Worm (Caenorhabditis elegans): ENCODE results near the gene Y38C1AA.6.

Y38C1AA.6 gene

DNA sequence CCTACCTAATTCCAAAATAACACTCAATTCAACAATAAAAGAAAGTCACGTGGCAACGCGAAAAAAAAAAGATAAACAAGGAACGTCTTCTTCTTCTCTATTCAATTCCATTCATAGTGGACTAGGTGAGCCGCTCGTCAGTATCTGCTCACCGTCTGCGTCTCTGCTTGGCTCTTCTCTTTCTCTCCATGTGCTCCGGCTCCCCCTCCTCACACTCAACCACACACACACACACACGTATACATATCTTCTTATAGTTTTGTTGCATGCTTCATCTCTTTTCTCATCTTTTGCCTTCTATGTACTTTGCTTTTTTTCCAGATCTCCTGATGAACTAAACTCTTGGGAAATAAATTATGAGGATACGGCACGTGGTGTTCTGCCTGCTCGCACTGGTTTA is 30.5 kb upstream of the Y38C1AA.6 start, which contains the start of gene daf-1 (continued):
- TF ChIP-seq pha-4 (GFP tag; IDR thresholded peaks at IDR 0.05) = no peak
- TF ChIP-seq pha-4 (tag; optimal IDR thresholded peaks at IDR 0.05) = no peak
- TF ChIP-seq F44E2.7 (GFP tag; IDR thresholded peaks at IDR 0.05) = no peak
- TF ChIP-seq mxl-3 (GFP tag; optimal IDR thresholded peaks at IDR 0.05) = peak; percentile 19
- TF ChIP-seq unc-62 (GFP tag; optimal IDR thresholded peaks at IDR 0.05 in 1 of 2) = peak in 1 of 2 experiments; percentile 45
- TF ChIP-seq unc-62 (tag; optimal IDR thresholded peaks at IDR 0.05) = no peak
- peak; percentile 27 for TF ChIP-seq rbr-2 (tag; optimal IDR thresholded peaks at IDR 0.05)
- TF ChIP-seq Y105C5A.15 (GFP tag; IDR thresholded peaks at IDR 0.05) = no peak
- TF ChIP-seq lin-13 (GFP tag; optimal IDR thresholded peaks at IDR 0.05) = no peak
- TF ChIP-seq nhr-42 (GFP tag; IDR thresholded peaks at IDR 0.05) = no peak
- TF ChIP-seq nhr-10 (tag; optimal IDR thresholded peaks at IDR 0.05) = no peak

DNA sequence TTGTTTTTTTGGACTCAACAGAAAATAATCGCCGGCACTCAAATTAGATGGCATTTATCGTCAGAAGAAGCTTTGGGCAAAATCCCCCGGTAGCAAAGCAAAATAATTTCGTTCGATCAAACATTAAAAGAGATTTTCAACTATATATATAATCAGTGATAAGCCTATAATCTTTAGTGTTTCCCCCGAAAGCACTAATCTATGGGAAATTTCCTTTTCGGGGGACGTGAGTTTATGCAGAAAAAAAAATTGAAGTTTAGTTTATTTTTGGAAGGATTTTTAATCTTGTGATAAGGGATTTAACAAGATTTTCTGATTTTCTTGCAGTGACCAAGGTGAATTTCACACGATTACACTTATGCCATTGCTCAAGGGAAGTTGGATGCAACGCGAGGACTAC is 28.7 kb upstream of the Y38C1AA.6 start:
- TF ChIP-seq nhr-25 (tag; optimal IDR thresholded peaks at IDR 0.05; ENCODE audit: borderline replicate concordance, insufficient read depth) (no peak), aha-1 (tag) (peak; percentile 15), lsy-2 (tag; optimal IDR thresholded peaks at IDR 0.05) (no peak)

DNA sequence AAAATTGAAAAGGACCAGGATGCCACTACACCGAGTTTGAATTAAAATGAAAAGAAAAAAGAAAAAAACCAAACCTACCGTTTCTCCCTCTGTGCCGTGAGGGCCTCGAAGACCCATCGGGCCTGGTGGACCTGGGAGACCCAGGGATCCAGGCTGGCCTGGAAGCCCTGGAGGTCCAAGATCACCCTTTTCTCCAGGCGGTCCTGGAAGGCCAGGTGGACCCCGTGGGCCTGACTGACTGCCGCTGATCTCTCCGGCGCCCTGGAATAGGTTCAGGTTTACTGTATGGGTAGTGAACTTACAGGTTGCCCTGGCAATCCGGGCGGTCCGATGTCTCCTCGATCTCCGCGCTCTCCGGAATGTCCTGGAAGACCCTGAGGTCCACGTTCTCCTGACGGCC is 23.0 kb upstream of the Y38C1AA.6 start:
- 0 out of 2 replicates have a peak, but pooled peaks have one; percentile 24 for TF ChIP-seq F44E2.7 (GFP tag; IDR thresholded peaks at IDR 0.05)
- no peak for TF ChIP-seq snpc-4 (tag; optimal IDR thresholded peaks at IDR 0.05)
- TF ChIP-seq F49E8.2 (tag; optimal IDR thresholded peaks at IDR 0.05; ENCODE audit: borderline replicate concordance) = no peak
- no peak for TF ChIP-seq pha-4 (GFP tag; IDR thresholded peaks at IDR 0.05)
- no peak for TF ChIP-seq pha-4 (tag; optimal IDR thresholded peaks at IDR 0.05)
- 0 out of 2 replicates have a peak, but pooled peaks have one; percentile 12 for TF ChIP-seq egl-43 (GFP tag; IDR thresholded peaks at IDR 0.05)
- TF ChIP-seq set-16 (GFP tag; IDR thresholded peaks at IDR 0.05) = peak; percentile 95
- TF ChIP-seq nhr-76 (tag; optimal IDR thresholded peaks at IDR 0.05) = no peak
- TF ChIP-seq aha-1 (tag) = peak; percentile 93

DNA sequence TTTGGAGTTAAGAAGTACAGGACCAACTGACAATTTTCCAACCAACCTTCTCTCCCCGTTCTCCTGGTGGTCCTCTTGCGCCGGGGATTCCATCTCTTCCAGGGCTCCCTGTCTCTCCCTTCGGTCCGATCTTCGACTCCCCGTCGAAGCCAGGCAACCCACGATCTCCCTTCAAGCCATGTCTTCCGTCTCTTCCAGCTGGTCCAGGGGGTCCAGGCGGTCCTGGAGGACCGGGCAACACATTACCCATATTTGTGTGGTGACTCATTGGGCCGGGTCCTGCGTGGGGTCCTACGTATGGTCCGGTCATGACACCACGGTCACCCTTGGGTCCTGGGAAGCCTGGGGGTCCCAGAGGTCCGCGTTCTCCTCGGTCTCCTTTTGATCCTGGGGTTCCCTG is 21.6 kb upstream of the Y38C1AA.6 start:
- TF ChIP-seq unc-62 (GFP tag; optimal IDR thresholded peaks at IDR 0.05 in 1 of 2) (peak in 1 of 2 experiments; percentile 82), unc-62 (tag; optimal IDR thresholded peaks at IDR 0.05) (no peak), nhr-11 (tag; optimal IDR thresholded peaks at IDR 0.05) (no peak), set-16 (GFP tag; IDR thresholded peaks at IDR 0.05) (peak; percentile 89)

DNA sequence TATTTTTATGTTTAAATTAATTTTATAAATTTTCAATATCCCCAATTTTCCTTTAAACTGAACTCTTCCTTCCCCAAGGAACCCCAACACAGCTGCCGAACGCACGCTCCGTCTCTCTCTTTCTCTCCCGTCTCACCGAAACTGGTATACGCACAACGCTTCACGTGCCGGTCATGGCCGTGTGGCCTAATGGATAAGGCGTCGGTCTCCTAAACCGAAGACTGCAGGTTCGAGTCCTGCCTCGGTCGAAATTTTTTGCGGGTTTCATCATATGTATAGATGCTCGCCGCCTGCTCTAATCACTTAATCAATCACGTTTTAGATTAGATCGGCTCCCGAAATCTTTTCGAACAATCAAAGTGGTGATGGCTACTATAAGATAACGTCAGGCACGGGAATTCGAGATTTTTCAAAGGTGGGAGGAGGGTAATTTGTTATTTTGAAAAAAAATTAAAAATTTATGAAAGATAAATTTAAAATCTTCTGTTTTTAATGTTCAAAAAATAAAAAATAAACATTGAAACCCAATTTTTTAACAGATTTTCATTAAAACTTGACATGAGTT is 18.7 kb upstream of the Y38C1AA.6 start:
- TF ChIP-seq sdz-12 (GFP tag; optimal IDR thresholded peaks at IDR 0.05) (peak; percentile 49), daf-16 (GFP tag; optimal IDR thresholded peaks at IDR 0.05) (peak in 1 of 2 experiments; percentile 73), daf-16 (tag; optimal IDR thresholded peaks at IDR 0.05) (no peak), snpc-1.2 (GFP tag; IDR thresholded peaks at IDR 0.05) (peak; percentile 84), skn-1 (tag; optimal IDR thresholded peaks at IDR 0.05) (no peak), Y105C5A.15 (GFP tag; IDR thresholded peaks at IDR 0.05) (peak; percentile 86; the same call in 1 of the 2 replicates), dmd-8 (GFP tag; IDR thresholded peaks at IDR 0.05) (peak; percentile 86), hlh-30 (tag; optimal IDR thresholded peaks at IDR 0.05; ENCODE audit: insufficient read depth) (peak; percentile 84), lin-13 (GFP tag; optimal IDR thresholded peaks at IDR 0.05) (peak; percentile 17), F37D6.2 (tag; optimal IDR thresholded peaks at IDR 0.05) (peak; percentile 34), zip-11 (GFP tag; IDR thresholded peaks at IDR 0.05) (0 out of 2 replicates have a peak, but pooled peaks have one; percentile 21), unc-130 (GFP tag; optimal IDR thresholded peaks at IDR 0.05) (peak; percentile 62), ama-1 (optimal IDR thresholded peaks at IDR 0.05) (no peak), mes-2 (tag; optimal IDR thresholded peaks at IDR 0.05; ENCODE audit: poor library complexity, severe bottlenecking) (peak; percentile 79), lim-7 (GFP tag; IDR thresholded peaks at IDR 0.05) (peak; percentile 91), nhr-77 (tag; optimal IDR thresholded peaks at IDR 0.05) (no peak), mxl-3 (GFP tag; optimal IDR thresholded peaks at IDR 0.05) (peak; percentile 72), rbr-2 (tag; optimal IDR thresholded peaks at IDR 0.05) (peak; percentile 60), ztf-7 (tag; optimal IDR thresholded peaks at IDR 0.05) (peak; percentile 37), ceh-28 (tag; optimal IDR thresholded peaks at IDR 0.05) (no peak), dmd-6 (GFP tag; IDR thresholded peaks at IDR 0.05) (peak; percentile 71), snpc-4 (tag; optimal IDR thresholded peaks at IDR 0.05) (no peak), aha-1 (tag) (peak; percentile 97), arid-1 (GFP tag; conservative IDR thresholded peaks at IDR 0.05) (peak; percentile 67), mdt-29 (GFP tag; IDR thresholded peaks at IDR 0.05) (0 out of 2 replicates have a peak, but pooled peaks have one; percentile 41), tra-1 (GFP tag; IDR thresholded peaks at IDR 0.05) (peak; percentile 77; the same call in 1 of the 2 replicates), ctbp-1 (GFP tag; IDR thresholded peaks at IDR 0.05) (peak; percentile 76), nhr-28 (tag; optimal IDR thresholded peaks at IDR 0.05) (peak; percentile 8)
